Fruit fly (Drosophila melanogaster): ENCODE measurements around the gene Ipk2.

Ipk2 gene

DNA sequence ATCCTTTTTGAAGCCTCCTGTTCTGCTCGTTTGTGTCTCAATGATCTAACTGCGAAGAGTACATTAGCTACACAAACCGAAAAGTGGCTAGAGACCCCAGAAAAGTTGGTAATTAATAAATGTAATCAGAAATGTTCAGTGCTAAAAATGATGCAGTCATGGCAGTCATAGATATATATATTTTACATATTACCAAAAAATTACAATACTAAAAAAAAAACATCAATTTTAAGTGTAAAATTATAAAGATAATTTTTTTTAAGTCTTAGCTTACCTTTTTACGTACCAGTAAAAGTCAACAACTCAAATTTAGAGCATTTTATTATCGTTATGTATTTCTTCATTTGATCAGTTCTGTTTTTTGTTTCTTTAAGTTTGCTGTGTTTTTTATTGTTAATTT lies 38.7 kb upstream of the Ipk2 start:
- no peak for TF ChIP-seq bab1 (GFP tag; optimal IDR thresholded peaks at IDR 0.05)
- TF ChIP-seq kay (GFP tag; ENCODE audit: borderline replicate concordance): no peak
- no peak for TF ChIP-seq CG14711 (tag; optimal IDR thresholded peaks at IDR 0.05)
- no peak for TF ChIP-seq CG1620 (GFP tag; optimal IDR thresholded peaks at IDR 0.05)
- no peak for TF ChIP-seq CG7101 (tag; optimal IDR thresholded peaks at IDR 0.05)
- no peak for TF ChIP-seq CG12768 (GFP tag; optimal IDR thresholded peaks at IDR 0.05)
- TF ChIP-seq cnc (optimal IDR thresholded peaks at IDR 0.05): no peak
- TF ChIP-seq CG5204 (GFP tag; optimal IDR thresholded peaks at IDR 0.05): no peak
- TF ChIP-seq ovo (GFP tag; optimal IDR thresholded peaks at IDR 0.05): no peak
- TF ChIP-seq CG11617 (GFP tag; optimal IDR thresholded peaks at IDR 0.05): no peak
- no peak for TF ChIP-seq Mnt (GFP tag; optimal IDR thresholded peaks at IDR 0.05)
- TF ChIP-seq pad (GFP tag; optimal IDR thresholded peaks at IDR 0.05): no peak

- TF ChIP-seq CG1620 (GFP tag; optimal IDR thresholded peaks at IDR 0.05): no peak
- TF ChIP-seq CG12768 (GFP tag; optimal IDR thresholded peaks at IDR 0.05): no peak
- no peak for TF ChIP-seq CG33017 (tag; optimal IDR thresholded peaks at IDR 0.05)
- no peak for TF ChIP-seq Crg-1 (GFP tag; optimal IDR thresholded peaks at IDR 0.05)
- no peak for TF ChIP-seq toe (GFP tag; optimal IDR thresholded peaks at IDR 0.05)
- TF ChIP-seq cnc (optimal IDR thresholded peaks at IDR 0.05): no peak
- TF ChIP-seq CG5204 (GFP tag; optimal IDR thresholded peaks at IDR 0.05): no peak
- TF ChIP-seq Hr96 (GFP tag; optimal IDR thresholded peaks at IDR 0.05): no peak
- TF ChIP-seq tj (GFP tag; optimal IDR thresholded peaks at IDR 0.05): no peak
- no peak for TF ChIP-seq kay (GFP tag; ENCODE audit: borderline replicate concordance)
Observed at dm6 chr2L:609497-609896, 35.4 kb upstream of the Ipk2 start.

- TF ChIP-seq Clk (GFP tag; optimal IDR thresholded peaks at IDR 0.05) (no peak), Hr96 (GFP tag; optimal IDR thresholded peaks at IDR 0.05) (no peak), kay (GFP tag; ENCODE audit: borderline replicate concordance) (no peak), CG14711 (tag; optimal IDR thresholded peaks at IDR 0.05) (no peak), pad (GFP tag; optimal IDR thresholded peaks at IDR 0.05) (no peak), toe (GFP tag; optimal IDR thresholded peaks at IDR 0.05) (no peak), CG5204 (GFP tag; optimal IDR thresholded peaks at IDR 0.05) (no peak), tj (GFP tag; optimal IDR thresholded peaks at IDR 0.05) (no peak)
Observed at dm6 chr2L:608143-608542, 34.1 kb upstream of the Ipk2 start.

- TF ChIP-seq ovo (GFP tag; optimal IDR thresholded peaks at IDR 0.05) (no peak), tj (GFP tag; optimal IDR thresholded peaks at IDR 0.05) (no peak), cic (GFP tag; optimal IDR thresholded peaks at IDR 0.05) (no peak)
Observed at dm6 chr2L:606952-607351, 32.9 kb upstream of the Ipk2 start.

DNA sequence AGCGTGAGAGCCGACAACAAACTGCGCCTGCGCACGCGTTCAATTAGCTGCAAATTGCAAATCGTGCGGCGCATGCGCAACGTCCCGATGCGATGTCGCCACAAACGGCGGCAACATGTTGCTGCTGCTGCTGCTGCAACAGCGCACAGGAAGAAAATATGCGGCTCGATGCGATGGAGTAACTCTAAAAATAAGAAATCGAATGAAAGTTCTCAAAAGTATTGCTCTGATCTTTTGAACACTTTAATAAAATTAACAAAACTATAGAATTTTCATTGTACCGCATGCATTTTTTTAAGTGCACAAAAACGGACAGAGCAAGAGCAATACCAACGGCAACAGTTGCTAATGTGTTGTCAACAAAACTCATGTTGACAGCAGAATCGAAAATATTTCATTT lies 32.1 kb upstream of the Ipk2 start:
- TF ChIP-seq bab1 (GFP tag; optimal IDR thresholded peaks at IDR 0.05) (no peak), Crg-1 (GFP tag; optimal IDR thresholded peaks at IDR 0.05) (no peak), Hr96 (GFP tag; optimal IDR thresholded peaks at IDR 0.05) (no peak), CG14711 (tag; optimal IDR thresholded peaks at IDR 0.05) (no peak), pad (GFP tag; optimal IDR thresholded peaks at IDR 0.05) (no peak), Clk (GFP tag; optimal IDR thresholded peaks at IDR 0.05) (no peak), CG5204 (GFP tag; optimal IDR thresholded peaks at IDR 0.05) (no peak)

DNA sequence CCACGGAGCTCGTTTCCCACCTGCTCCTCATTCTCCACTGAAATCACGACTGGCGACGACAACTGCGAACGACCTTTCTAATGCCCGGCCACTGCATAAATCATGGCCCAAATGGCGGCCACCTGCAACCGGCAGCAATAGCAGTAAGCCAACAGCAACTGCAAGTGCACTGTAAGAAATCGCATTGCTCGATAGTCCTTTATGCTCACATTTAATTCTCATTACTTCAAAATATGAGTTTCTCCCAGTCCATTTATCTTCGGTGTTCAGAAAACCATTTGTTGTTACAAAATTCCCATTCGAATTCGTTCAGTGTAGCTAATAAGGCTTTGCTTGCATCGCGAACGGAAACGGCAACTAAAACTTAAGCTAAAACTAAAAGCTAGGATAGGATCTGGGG lies 30.0 kb upstream of the Ipk2 start:
- TF ChIP-seq CG12768 (GFP tag; optimal IDR thresholded peaks at IDR 0.05) (no peak), cic (GFP tag; optimal IDR thresholded peaks at IDR 0.05) (no peak), Clk (GFP tag; optimal IDR thresholded peaks at IDR 0.05) (no peak), kay (GFP tag; ENCODE audit: borderline replicate concordance) (no peak), CG1620 (GFP tag; optimal IDR thresholded peaks at IDR 0.05) (no peak), CG33017 (tag; optimal IDR thresholded peaks at IDR 0.05) (no peak), tj (GFP tag; optimal IDR thresholded peaks at IDR 0.05) (no peak), Mnt (GFP tag; optimal IDR thresholded peaks at IDR 0.05) (no peak), Crg-1 (GFP tag; optimal IDR thresholded peaks at IDR 0.05) (no peak), Hr96 (GFP tag; optimal IDR thresholded peaks at IDR 0.05) (no peak), CG11617 (GFP tag; optimal IDR thresholded peaks at IDR 0.05) (no peak), cnc (optimal IDR thresholded peaks at IDR 0.05) (no peak), pad (GFP tag; optimal IDR thresholded peaks at IDR 0.05) (no peak), bab1 (GFP tag; optimal IDR thresholded peaks at IDR 0.05) (no peak), CG14711 (tag; optimal IDR thresholded peaks at IDR 0.05) (no peak), CG7101 (tag; optimal IDR thresholded peaks at IDR 0.05) (no peak), toe (GFP tag; optimal IDR thresholded peaks at IDR 0.05) (no peak), CG5204 (GFP tag; optimal IDR thresholded peaks at IDR 0.05) (no peak)

- TF ChIP-seq cnc (optimal IDR thresholded peaks at IDR 0.05) (no peak), bab1 (GFP tag; optimal IDR thresholded peaks at IDR 0.05) (peak; percentile 38), CG14711 (tag; optimal IDR thresholded peaks at IDR 0.05) (peak; percentile 79), Mnt (GFP tag; optimal IDR thresholded peaks at IDR 0.05) (no peak), CG1620 (GFP tag; optimal IDR thresholded peaks at IDR 0.05) (peak; percentile 44), pad (GFP tag; optimal IDR thresholded peaks at IDR 0.05) (peak; percentile 14), kay (GFP tag; ENCODE audit: borderline replicate concordance) (no peak), CG12768 (GFP tag; optimal IDR thresholded peaks at IDR 0.05) (no peak), Clk (GFP tag; optimal IDR thresholded peaks at IDR 0.05) (no peak), cic (GFP tag; optimal IDR thresholded peaks at IDR 0.05) (no peak), ovo (GFP tag; optimal IDR thresholded peaks at IDR 0.05) (peak; percentile 3), CG5204 (GFP tag; optimal IDR thresholded peaks at IDR 0.05) (peak; percentile 31), CG33017 (tag; optimal IDR thresholded peaks at IDR 0.05) (no peak), CG11617 (GFP tag; optimal IDR thresholded peaks at IDR 0.05) (no peak), tj (GFP tag; optimal IDR thresholded peaks at IDR 0.05) (no peak), toe (GFP tag; optimal IDR thresholded peaks at IDR 0.05) (peak; percentile 50), CG7101 (tag; optimal IDR thresholded peaks at IDR 0.05) (no peak), Crg-1 (GFP tag; optimal IDR thresholded peaks at IDR 0.05) (no peak), Hr96 (GFP tag; optimal IDR thresholded peaks at IDR 0.05) (peak; percentile 39), CG7045 (GFP tag; optimal IDR thresholded peaks at IDR 0.05) (peak; percentile 29)
Observed at dm6 chr2L:602439-602879, 28.4 kb upstream of the Ipk2 start, which contains the start of gene CG13689. Gene CG13689, plus strand, starts transcription at chr2L:602813.
